Worm (Caenorhabditis elegans) whole organism, early embryonic: ENCODE measurements around the gene Y26G10.4.

Experiments used
- ama-1 ChIP-seq: fragments of 150-350 bp; optimal IDR thresholded peaks from 2 replicates; lab custom pipeline; 2014
- flt-1 ChIP-seq: fragments of 200-800 bp; sonication (Bioruptor generic); IDR thresholded peaks from 2 replicates; pipeline ENCODE4 v1.3.6; 2022; ENCODE audit warnings: missing genetic modification characterization, missing compliant biosample characterization
- sea-1 ChIP-seq: fragments of 200-800 bp; sonication (Bioruptor generic); conservative IDR thresholded peaks from 2 replicates; pipeline ENCODE4 v1.3.6; 2022; ENCODE audit warnings: missing genetic modification characterization, missing compliant biosample characterization

ce11 chrV:17743802-17744201, 44.8 kb upstream of the Y26G10.4 start:
- TF ChIP-seq ama-1 (lab: Kevin White, UChicago) (no peak), flt-1 (GFP tag; lab: Robert Waterston, UW) (no peak), sea-1 (GFP tag; lab: Robert Waterston, UW) (no peak)
